Worm (Caenorhabditis elegans) whole organism, L4 larva: ENCODE data around the gene C45B2.2.

Experiments
- D1046.2 ChIP-seq: fragments of 200-800 bp; sonication (Bioruptor generic); IDR thresholded peaks from 2 replicates; pipeline ENCODE4 v1.3.6; 2022; ENCODE audit warnings: missing genetic modification characterization, missing compliant biosample characterization
- T20F7.1 ChIP-seq: fragments of 200-800 bp; sonication (Bioruptor generic); optimal IDR thresholded peaks from 2 replicates; lab custom pipeline; 2018; ENCODE audit warnings: mild to moderate bottlenecking, missing genetic modification characterization, missing compliant biosample characterization
- Y105C5A.15 ChIP-seq: fragments of 200-800 bp; sonication (Bioruptor generic); IDR thresholded peaks from 2 replicates; pipeline ENCODE4 v1.3.6; 2022; ENCODE audit warnings: missing genetic modification characterization, missing compliant biosample characterization
- Y48G9A.11 ChIP-seq: fragments of 200-800 bp; sonication (Bioruptor generic); IDR thresholded peaks from 2 replicates; pipeline ENCODE4 v1.3.6; 2022; ENCODE audit warnings: missing genetic modification reagents, missing genetic modification characterization, missing compliant biosample characterization
- ZK337.2 ChIP-seq: fragments of 200-800 bp; sonication (Bioruptor generic); IDR thresholded peaks from 2 replicates; pipeline ENCODE4 v1.3.6; 2022; ENCODE audit warnings: missing genetic modification reagents, missing genetic modification characterization, missing compliant biosample characterization
- ZK546.5 ChIP-seq, 2 experiments: sonication (generic microtip); optimal IDR thresholded peaks; 2 replicates each; lab custom pipeline; 2017; ENCODE audit warnings: missing biosample characterization in 2 of 2, missing genetic modification characterization in 2 of 2
- aly-2 ChIP-seq: sonication (generic microtip); optimal IDR thresholded peaks from 2 replicates; lab custom pipeline; 2018; ENCODE audit warnings: missing biosample characterization, missing genetic modification characterization
- ama-1 ChIP-seq: fragments of 150-350 bp; optimal IDR thresholded peaks from 2 replicates; lab custom pipeline; 2014; ENCODE audit warnings: inconsistent platforms, mixed read lengths
- ceh-28 ChIP-seq: fragments of 150-350 bp; optimal IDR thresholded peaks from 2 replicates; lab custom pipeline; 2014; ENCODE audit warnings: missing biosample characterization, missing genetic modification reagents, missing genetic modification characterization
- ceh-44 ChIP-seq: fragments of 200-800 bp; sonication (Bioruptor generic); IDR thresholded peaks from 2 replicates; pipeline ENCODE4 v1.3.6; 2022; ENCODE audit warnings: missing genetic modification reagents, missing genetic modification characterization, missing compliant biosample characterization
- ceh-62 ChIP-seq: sonication (generic microtip); optimal IDR thresholded peaks from 2 replicates; lab custom pipeline; 2017; ENCODE audit warnings: missing biosample characterization, missing genetic modification characterization
- daf-16 ChIP-seq, 3 experiments: sonication (generic microtip); optimal IDR thresholded peaks; 2 replicates each; lab custom pipeline; 2016 to 2017; ENCODE audit warnings: missing genetic modification characterization in 3 of 3, missing genetic modification reagents in 3 of 3, mild to moderate bottlenecking in 2 of 3, missing compliant biosample characterization in 2 of 3, missing biosample characterization in 1 of 3, moderate library complexity in 1 of 3
- dmd-6 ChIP-seq: fragments of 200-800 bp; sonication (Bioruptor generic); IDR thresholded peaks from 2 replicates; pipeline ENCODE4 v1.3.6; 2022; ENCODE audit warnings: missing genetic modification reagents, missing genetic modification characterization, missing compliant biosample characterization
- dpl-1 ChIP-seq: fragments of 150-350 bp; optimal IDR thresholded peaks from 2 replicates; lab custom pipeline; 2014; ENCODE audit warnings: missing biosample characterization, missing genetic modification reagents, missing genetic modification characterization
- duxl-1 ChIP-seq: sonication (generic microtip); optimal IDR thresholded peaks from 2 replicates; lab custom pipeline; 2016; ENCODE audit warnings: mild to moderate bottlenecking, missing genetic modification characterization, moderate library complexity, missing compliant biosample characterization; ENCODE audit not compliant: poor library complexity
- dve-1 ChIP-seq: sonication (generic microtip); optimal IDR thresholded peaks from 2 replicates; lab custom pipeline; 2017; ENCODE audit warnings: antibody characterized with exemption, mild to moderate bottlenecking, missing genetic modification characterization, missing compliant biosample characterization; ENCODE audit not compliant: insufficient read depth
- hif-1 ChIP-seq, 2 experiments: sonication (generic microtip); optimal IDR thresholded peaks; 2 replicates each; lab custom pipeline; 2016 to 2017; ENCODE audit warnings: missing compliant biosample characterization in 2 of 2, missing genetic modification characterization in 2 of 2, missing genetic modification reagents in 2 of 2, missing genotype in 2 of 2, mild to moderate bottlenecking in 1 of 2
- hlh-11 ChIP-seq: fragments of 200-800 bp; sonication (Bioruptor generic); optimal IDR thresholded peaks from 2 replicates; lab custom pipeline; 2018; ENCODE audit warnings: mild to moderate bottlenecking, missing genetic modification characterization, missing compliant biosample characterization
- hlh-30 ChIP-seq: sonication (generic microtip); optimal IDR thresholded peaks from 2 replicates; lab custom pipeline; 2017; ENCODE audit warnings: antibody characterized with exemption, mild to moderate bottlenecking, missing genetic modification characterization, missing compliant biosample characterization; ENCODE audit not compliant: insufficient read depth
- hmg-1.1 ChIP-seq: fragments of 200-800 bp; sonication (Bioruptor generic); IDR thresholded peaks from 2 replicates; pipeline ENCODE4 v1.3.6; 2022; ENCODE audit warnings: missing genetic modification reagents, missing genetic modification characterization, missing compliant biosample characterization
- lir-3 ChIP-seq: sonication (generic microtip); optimal IDR thresholded peaks from 2 replicates; lab custom pipeline; 2016; ENCODE audit warnings: mild to moderate bottlenecking, missing genetic modification characterization, missing compliant biosample characterization
- lsy-2 ChIP-seq, 2 experiments: fragments of 150-350 bp in 1 of 2; sonication (generic microtip) in 1 of 2; optimal IDR thresholded peaks; 2 replicates each; lab custom pipeline; 2014 to 2017; ENCODE audit warnings: missing biosample characterization in 2 of 2, missing genetic modification characterization in 2 of 2
- mdl-1 ChIP-seq, 2 experiments: fragments of 150-350 bp in 1 of 2; sonication (generic microtip) in 1 of 2; optimal IDR thresholded peaks; 2 replicates each; lab custom pipeline; 2014 to 2017; ENCODE audit warnings: missing biosample characterization in 2 of 2, missing genetic modification characterization in 2 of 2
- mep-1 ChIP-seq: fragments of 150-350 bp; sonication (generic microtip); optimal IDR thresholded peaks from 3 replicates; lab custom pipeline; 2014; ENCODE audit warnings: missing biosample characterization, missing genetic modification characterization
- mes-2 ChIP-seq: sonication (generic microtip); optimal IDR thresholded peaks from 2 replicates; lab custom pipeline; 2016; ENCODE audit warnings: missing genotype, mild to moderate bottlenecking, missing genetic modification characterization, missing compliant biosample characterization; ENCODE audit not compliant: poor library complexity, severe bottlenecking
- mxl-2 ChIP-seq: fragments of 200-800 bp; sonication (Bioruptor generic); conservative IDR thresholded peaks from 2 replicates; pipeline ENCODE4 v1.3.6; 2022; ENCODE audit warnings: missing genetic modification reagents, missing genetic modification characterization, missing compliant biosample characterization
- mxl-3 ChIP-seq: fragments of 200-800 bp; sonication (Bioruptor generic); optimal IDR thresholded peaks from 2 replicates; lab custom pipeline; 2018; ENCODE audit warnings: mild to moderate bottlenecking, missing genetic modification characterization, missing compliant biosample characterization
- nhr-10 ChIP-seq: fragments of 150-350 bp; optimal IDR thresholded peaks from 2 replicates; lab custom pipeline; 2014; ENCODE audit warnings: missing biosample characterization, missing genetic modification characterization
- nhr-111 ChIP-seq: fragments of 200-800 bp; sonication (Bioruptor generic); optimal IDR thresholded peaks from 2 replicates; lab custom pipeline; 2018; ENCODE audit warnings: mild to moderate bottlenecking, missing genetic modification characterization, missing compliant biosample characterization
- nhr-25 ChIP-seq: sonication (generic microtip); optimal IDR thresholded peaks from 2 replicates; lab custom pipeline; 2017; ENCODE audit warnings: missing genetic modification characterization, mild to moderate bottlenecking, missing compliant biosample characterization, antibody characterized with exemption, moderate library complexity, borderline replicate concordance; ENCODE audit not compliant: insufficient read depth
- nhr-28 ChIP-seq: fragments of 150-350 bp; optimal IDR thresholded peaks from 2 replicates; lab custom pipeline; 2014; ENCODE audit warnings: missing biosample characterization, missing genetic modification characterization
- nhr-48 ChIP-seq: sonication (generic microtip); optimal IDR thresholded peaks from 2 replicates; lab custom pipeline; 2016; ENCODE audit warnings: mild to moderate bottlenecking, missing genetic modification characterization, missing compliant biosample characterization
- nhr-6 ChIP-seq: fragments of 150-350 bp; optimal IDR thresholded peaks from 2 replicates; lab custom pipeline; 2014; ENCODE audit warnings: missing biosample characterization, missing genetic modification characterization
- pqm-1 ChIP-seq: sonication (generic microtip); optimal IDR thresholded peaks from 2 replicates; lab custom pipeline; 2017; ENCODE audit warnings: missing biosample characterization, missing genetic modification characterization
- snpc-1.2 ChIP-seq: fragments of 200-800 bp; sonication (Bioruptor generic); IDR thresholded peaks from 2 replicates; pipeline ENCODE4 v1.3.6; 2022; ENCODE audit warnings: missing genetic modification reagents, missing genetic modification characterization, missing compliant biosample characterization
- unc-39 ChIP-seq: sonication (generic microtip); optimal IDR thresholded peaks from 2 replicates; lab custom pipeline; 2017; ENCODE audit warnings: missing biosample characterization, missing genetic modification characterization
- unc-62 ChIP-seq, 3 experiments: fragments of 150-350 bp in 1 of 3; sonication (generic microtip); optimal IDR thresholded peaks in 2 of 3; peaks in 1 of 3; 1 replicate in 1 of 3; 2 replicates in 2 of 3; lab custom pipeline; 2014 to 2017; ENCODE audit warnings: missing biosample characterization in 3 of 3, missing genetic modification characterization in 3 of 3, missing genetic modification reagents in 3 of 3, missing genotype in 1 of 3
- zfp-3 ChIP-seq: fragments of 200-800 bp; sonication (Bioruptor generic); conservative IDR thresholded peaks from 2 replicates; pipeline ENCODE4 v1.3.6; 2022; ENCODE audit warnings: missing genetic modification reagents, missing genetic modification characterization, missing compliant biosample characterization
- zip-11 ChIP-seq: fragments of 200-800 bp; sonication (Bioruptor generic); IDR thresholded peaks from 2 replicates; pipeline ENCODE4 v1.3.6; 2022; ENCODE audit warnings: missing genetic modification characterization, missing compliant biosample characterization

C45B2.2 gene

ce11 chrX:6050078-6050477, 34.5 kb upstream of the C45B2.2 start:
- TF ChIP-seq hlh-11, result peak; percentile 37
- no peak for TF ChIP-seq daf-16 (GFP tag; optimal IDR thresholded peaks at IDR 0.05; lab: Kevin White, UChicago)
- TF ChIP-seq daf-16 (tag; optimal IDR thresholded peaks at IDR 0.05; lab: Kevin White, UChicago), result peak; percentile 26
- TF ChIP-seq ceh-28 (tag; lab: Kevin White, UChicago), result peak; percentile 20
- peak; percentile 49 for TF ChIP-seq nhr-28 (tag; lab: Kevin White, UChicago)
- no peak for TF ChIP-seq unc-39
- no peak for TF ChIP-seq ZK337.2

- TF ChIP-seq nhr-111 (GFP tag; lab: Kevin White, UChicago), result no peak
- no peak for TF ChIP-seq dpl-1 (GFP tag; lab: Kevin White, UChicago)
- TF ChIP-seq nhr-28 (tag; lab: Kevin White, UChicago), result peak; percentile 69
- no peak for TF ChIP-seq ceh-62
- no peak for TF ChIP-seq nhr-25
- no peak for TF ChIP-seq lsy-2 (tag; optimal IDR thresholded peaks at IDR 0.05; lab: Kevin White, UChicago)
- TF ChIP-seq nhr-48 (tag; lab: Kevin White, UChicago), result no peak
- peak; percentile 26 for TF ChIP-seq mxl-3 (GFP tag; lab: Kevin White, UChicago)
- no peak for TF ChIP-seq hif-1 (tag; optimal IDR thresholded peaks at IDR 0.05; lab: Kevin White, UChicago)
- TF ChIP-seq ceh-44, result no peak
- TF ChIP-seq unc-62 (GFP tag; optimal IDR thresholded peaks at IDR 0.05 in 1 of 2; lab: Kevin White, UChicago), result peak in 1 of 2 experiments; percentile 32
- no peak for TF ChIP-seq unc-62 (tag; optimal IDR thresholded peaks at IDR 0.05; lab: Kevin White, UChicago)
- TF ChIP-seq Y105C5A.15 (GFP tag; lab: Robert Waterston, UW), result no peak
- no peak for TF ChIP-seq mes-2 (tag; lab: Kevin White, UChicago)
These were observed 33.7 kb upstream of the C45B2.2 start for ce11 chrX:6050849-6051248.

ce11 chrX:6052744-6053143, 31.8 kb upstream of the C45B2.2 start, which contains the start of gene C45B2.6:
C45B2.6 (plus strand) TSS chrX:6052879.
- TF ChIP-seq ama-1, result no peak
- TF ChIP-seq zfp-3 (GFP tag; lab: Robert Waterston, UW), result no peak
- TF ChIP-seq snpc-1.2 (GFP tag; lab: Robert Waterston, UW), result no peak
- no peak for TF ChIP-seq daf-16 (GFP tag; optimal IDR thresholded peaks at IDR 0.05; lab: Kevin White, UChicago)
- peak; percentile 13 for TF ChIP-seq daf-16 (tag; optimal IDR thresholded peaks at IDR 0.05; lab: Kevin White, UChicago)
- no peak for TF ChIP-seq lir-3 (tag; lab: Kevin White, UChicago)
- TF ChIP-seq hlh-30 (tag; lab: Kevin White, UChicago), result no peak
- TF ChIP-seq pqm-1 (tag; lab: Kevin White, UChicago), result no peak
- TF ChIP-seq mxl-3 (GFP tag; lab: Kevin White, UChicago), result no peak
- no peak for TF ChIP-seq mes-2 (tag; lab: Kevin White, UChicago)
- peak in 1 of 2 experiments; percentile 43 for TF ChIP-seq lsy-2 (tag; optimal IDR thresholded peaks at IDR 0.05; lab: Kevin White, UChicago)
- TF ChIP-seq hmg-1.1 (GFP tag; lab: Robert Waterston, UW), result no peak
- TF ChIP-seq ZK546.5 (tag; optimal IDR thresholded peaks at IDR 0.05; lab: Kevin White, UChicago), result no peak
- TF ChIP-seq Y48G9A.11 (GFP tag; lab: Robert Waterston, UW), result no peak
- peak; percentile 31 for TF ChIP-seq dve-1 (tag; lab: Kevin White, UChicago)
- no peak for TF ChIP-seq aly-2 (tag; lab: Kevin White, UChicago)
- no peak for TF ChIP-seq nhr-28 (tag; lab: Kevin White, UChicago)
- no peak for TF ChIP-seq zip-11 (GFP tag; lab: Robert Waterston, UW)
- TF ChIP-seq dpl-1 (GFP tag; lab: Kevin White, UChicago), result peak; percentile 4
- TF ChIP-seq T20F7.1, result no peak

DNA sequence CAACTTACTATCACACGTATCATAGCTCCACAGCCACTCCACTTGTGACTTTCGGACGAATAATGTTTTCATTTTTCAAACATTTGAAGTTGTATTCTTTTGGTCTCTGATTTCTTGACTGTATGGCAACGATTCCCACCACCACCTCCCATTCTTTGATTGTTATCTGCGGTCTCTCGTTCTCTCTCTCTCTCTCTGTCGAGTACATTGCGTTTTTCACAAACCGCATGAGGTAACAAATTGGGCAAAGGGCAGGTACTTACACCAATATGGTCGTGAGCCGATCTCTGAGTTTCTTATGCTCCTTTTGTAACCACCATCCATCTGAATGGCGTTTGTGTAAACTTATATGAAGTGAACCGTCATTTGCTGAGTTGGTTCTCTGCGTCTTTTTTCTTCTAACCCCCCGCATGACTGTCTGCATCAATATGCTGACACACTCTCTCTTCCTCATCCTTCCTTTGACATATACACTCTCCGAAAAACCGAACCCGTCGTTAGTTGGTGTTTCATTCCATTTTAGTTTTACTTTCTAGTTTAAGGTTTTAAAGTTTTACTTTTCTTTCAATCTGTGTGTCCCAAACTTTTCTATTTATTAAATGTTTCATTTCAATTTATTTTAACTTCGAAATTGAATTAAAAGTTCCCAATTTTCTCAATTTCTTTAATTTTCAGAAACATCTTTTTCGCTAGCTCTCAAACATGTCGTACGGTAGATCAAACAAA, 26.8 kb upstream of the C45B2.2 start, which contains the start of gene gln-1:
Gene gln-1, plus strand, starts transcription at position 676 of the 726 bp plus-strand sequence.
- no peak for TF ChIP-seq dpl-1 (GFP tag; lab: Kevin White, UChicago)
- TF ChIP-seq mdl-1 (tag; optimal IDR thresholded peaks at IDR 0.05; lab: Kevin White, UChicago), result peak in 1 of 2 experiments; percentile 50
- TF ChIP-seq D1046.2 (GFP tag; lab: Robert Waterston, UW), result no peak
- peak; percentile 66 for TF ChIP-seq nhr-28 (tag; lab: Kevin White, UChicago)
- TF ChIP-seq hlh-30 (tag; lab: Kevin White, UChicago), result peak; percentile 36
- TF ChIP-seq pqm-1 (tag; lab: Kevin White, UChicago), result peak; percentile 70
- TF ChIP-seq mxl-3 (GFP tag; lab: Kevin White, UChicago), result peak; percentile 29
- peak; percentile 17 for TF ChIP-seq nhr-6 (tag; lab: Kevin White, UChicago)
- TF ChIP-seq mep-1, result peak; percentile 49
- peak in 1 of 2 experiments; percentile 89 for TF ChIP-seq unc-62 (GFP tag; optimal IDR thresholded peaks at IDR 0.05 in 1 of 2; lab: Kevin White, UChicago)
- no peak for TF ChIP-seq unc-62 (tag; optimal IDR thresholded peaks at IDR 0.05; lab: Kevin White, UChicago)
- TF ChIP-seq dmd-6 (GFP tag; lab: Robert Waterston, UW), result peak; percentile 67
- no peak for TF ChIP-seq mxl-2 (GFP tag; lab: Robert Waterston, UW)
- TF ChIP-seq nhr-10 (tag; lab: Kevin White, UChicago), result peak; percentile 66
- TF ChIP-seq duxl-1 (tag; lab: Kevin White, UChicago), result no peak
- TF ChIP-seq nhr-48 (tag; lab: Kevin White, UChicago), result peak; percentile 45
- 0 out of 2 replicates have a peak, but pooled peaks have one; percentile 33 for TF ChIP-seq hmg-1.1 (GFP tag; lab: Robert Waterston, UW)
- TF ChIP-seq dve-1 (tag; lab: Kevin White, UChicago), result peak; percentile 54
- peak; percentile 59 for TF ChIP-seq hlh-11
